Fruit fly (Drosophila melanogaster): ENCODE results near the gene mRpS34.

DNA sequence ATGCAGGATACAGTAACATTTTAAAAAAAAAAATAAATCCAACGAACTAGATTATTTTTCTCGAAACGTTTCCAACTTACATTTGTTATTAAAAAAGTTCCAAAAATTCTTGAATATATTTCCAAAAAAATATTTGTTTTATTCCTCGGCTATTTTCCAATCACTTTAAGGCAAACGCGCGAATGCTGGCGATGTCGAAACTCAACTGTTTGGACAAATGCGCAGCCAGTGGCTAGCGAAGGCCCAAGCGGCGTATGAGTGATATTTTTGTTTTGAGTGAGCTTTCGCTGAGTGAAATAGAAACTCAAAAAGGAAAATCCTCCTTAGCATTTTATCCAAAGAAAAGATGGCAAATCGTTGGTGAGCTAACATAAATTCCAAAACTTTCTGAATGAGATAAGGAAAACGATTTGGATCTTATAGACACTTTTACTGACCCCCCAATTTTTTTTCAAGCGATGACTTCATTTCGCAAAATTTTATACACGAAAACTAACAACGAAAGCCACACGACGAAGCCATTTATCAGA is 11.4 kb downstream of the mRpS34 start, which contains the start of gene ringer:
- TF ChIP-seq dmrt93B (GFP tag; optimal IDR thresholded peaks at IDR 0.05) = no peak
- no peak for TF ChIP-seq Jra (GFP tag; optimal IDR thresholded peaks at IDR 0.05)
- TF ChIP-seq usp (GFP tag; optimal IDR thresholded peaks at IDR 0.05) = no peak
- no peak for TF ChIP-seq Hr78 (GFP tag; optimal IDR thresholded peaks at IDR 0.05)
- no peak for TF ChIP-seq CG9705 (GFP tag; optimal IDR thresholded peaks at IDR 0.05)
- TF ChIP-seq Rel (GFP tag; optimal IDR thresholded peaks at IDR 0.05) = no peak
- TF ChIP-seq Rel (tag; optimal IDR thresholded peaks at IDR 0.05) = no peak
- TF ChIP-seq psq (GFP tag; optimal IDR thresholded peaks at IDR 0.05) = no peak
- no peak for TF ChIP-seq pan (optimal IDR thresholded peaks at IDR 0.05)
- no peak for TF ChIP-seq br (GFP tag; optimal IDR thresholded peaks at IDR 0.05)
- TF ChIP-seq dsf (GFP tag; optimal IDR thresholded peaks at IDR 0.05; ENCODE audit: borderline replicate concordance) = no peak
- no peak for TF ChIP-seq N (GFP tag; optimal IDR thresholded peaks at IDR 0.05)
- no peak for TF ChIP-seq h (GFP tag; optimal IDR thresholded peaks at IDR 0.05)
- TF ChIP-seq lola (GFP tag; optimal IDR thresholded peaks at IDR 0.05) = no peak

Measured in whole organism, wandering third instar larva.